Fruit fly (Drosophila melanogaster): Measurements from ENCODE around the gene Trx2.

Trx2 gene

DNA sequence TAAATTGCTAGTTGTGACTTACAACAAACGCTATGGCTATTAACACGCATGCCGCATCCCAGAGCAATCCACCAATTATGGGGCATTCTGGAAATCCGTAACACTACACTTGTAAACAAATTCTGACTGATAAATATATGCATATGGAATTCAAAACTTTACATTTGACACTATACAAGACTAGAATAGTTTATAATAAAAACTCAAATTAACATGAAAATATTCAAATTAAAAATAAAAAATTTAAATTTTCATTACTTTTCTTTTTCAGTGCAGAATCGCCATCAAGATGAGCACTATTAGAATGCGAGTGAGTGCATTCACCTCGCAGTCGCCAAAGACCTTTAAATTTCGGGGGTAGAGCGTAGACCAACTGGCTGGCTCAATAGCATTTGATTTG, 27.0 kb upstream of the Trx2 start:
- no peak for TF ChIP-seq Doc3 (GFP tag; IDR thresholded peaks at IDR 0.05; ENCODE audit: partially characterized antibody)
- peak; percentile 32; the same call in 1 of the 2 replicates for TF ChIP-seq CG4404 (GFP tag; IDR thresholded peaks at IDR 0.05)
- no peak for TF ChIP-seq CG11247 (GFP tag; IDR thresholded peaks at IDR 0.05)
- peak; percentile 49 for TF ChIP-seq Spps (tag; optimal IDR thresholded peaks at IDR 0.05)
- TF ChIP-seq bsh (GFP tag; optimal IDR thresholded peaks at IDR 0.05): peak in 1 of 2 experiments; percentile 53
- peak; percentile 46 for TF ChIP-seq CG12391 (tag; optimal IDR thresholded peaks at IDR 0.05)
- no peak for TF ChIP-seq Sry-δ (GFP tag; optimal IDR thresholded peaks at IDR 0.05)
- TF ChIP-seq Sry-β (GFP tag; optimal IDR thresholded peaks at IDR 0.05): no peak
- TF ChIP-seq bowl (GFP tag; IDR thresholded peaks at IDR 0.05): no peak
- TF ChIP-seq CG31441 (GFP tag; IDR thresholded peaks at IDR 0.05): peak; percentile 62
- TF ChIP-seq Jarid2 (GFP tag; optimal IDR thresholded peaks at IDR 0.05): no peak
- no peak for TF ChIP-seq Ets97D (GFP tag; optimal IDR thresholded peaks at IDR 0.05)
- no peak for TF ChIP-seq CG13287 (GFP tag; IDR thresholded peaks at IDR 0.05; ENCODE audit: partially characterized antibody)
- no peak for TF ChIP-seq CG12155 (GFP tag; optimal IDR thresholded peaks at IDR 0.05)
- peak; percentile 73 for TF ChIP-seq Xrp1 (GFP tag; IDR thresholded peaks at IDR 0.05)
- TF ChIP-seq ken (GFP tag; IDR thresholded peaks at IDR 0.05): no peak
- TF ChIP-seq rib (GFP tag; IDR thresholded peaks at IDR 0.05): no peak
- TF ChIP-seq CG15696 (tag; optimal IDR thresholded peaks at IDR 0.05): peak; percentile 64
- TF ChIP-seq BtbVII (GFP tag; optimal IDR thresholded peaks at IDR 0.05): no peak
- peak; percentile 77 for TF ChIP-seq CG10979 (tag; optimal IDR thresholded peaks at IDR 0.05)
- peak; percentile 32 for TF ChIP-seq D19A (tag; optimal IDR thresholded peaks at IDR 0.05)
- no peak for TF ChIP-seq org-1 (GFP tag; optimal IDR thresholded peaks at IDR 0.05)
- peak; percentile 55 for TF ChIP-seq phol (tag; optimal IDR thresholded peaks at IDR 0.05)
- TF ChIP-seq otp (GFP tag; IDR thresholded peaks at IDR 0.05): no peak
- TF ChIP-seq kay (GFP tag; optimal IDR thresholded peaks at IDR 0.05): no peak
- TF ChIP-seq fu2 (GFP tag; optimal IDR thresholded peaks at IDR 0.05): no peak
- TF ChIP-seq ac (GFP tag; optimal IDR thresholded peaks at IDR 0.05): no peak
- TF ChIP-seq CG18262 (tag; optimal IDR thresholded peaks at IDR 0.05): peak; percentile 79
- TF ChIP-seq scrt (GFP tag; optimal IDR thresholded peaks at IDR 0.05): no peak
- TF ChIP-seq CG9727 (GFP tag; optimal IDR thresholded peaks at IDR 0.05): peak; percentile 60
- no peak for TF ChIP-seq Abd-B (GFP tag; optimal IDR thresholded peaks at IDR 0.05)
- no peak for TF ChIP-seq CG4820 (GFP tag; optimal IDR thresholded peaks at IDR 0.05)
- TF ChIP-seq dmrt11E (tag; optimal IDR thresholded peaks at IDR 0.05): peak; percentile 67
- TF ChIP-seq Nf-YB (GFP tag; optimal IDR thresholded peaks at IDR 0.05): peak; percentile 35
- peak; percentile 5 for TF ChIP-seq nerfin-1 (tag; optimal IDR thresholded peaks at IDR 0.05)
- TF ChIP-seq tll (GFP tag; optimal IDR thresholded peaks at IDR 0.05): no peak
- 0 out of 3 replicates have a peak, but pooled peaks have one; percentile 22 for TF ChIP-seq ci (GFP tag; IDR thresholded peaks at IDR 0.05)
- peak; percentile 1 for TF ChIP-seq CG8290 (GFP tag; optimal IDR thresholded peaks at IDR 0.05)
- TF ChIP-seq CG8290 (tag; optimal IDR thresholded peaks at IDR 0.05): no peak
- no peak for TF ChIP-seq CG10462 (GFP tag; optimal IDR thresholded peaks at IDR 0.05)
- TF ChIP-seq Stat92E (GFP tag; optimal IDR thresholded peaks at IDR 0.05): no peak
- peak; percentile 32 for TF ChIP-seq dmrt99B (tag; optimal IDR thresholded peaks at IDR 0.05)
- TF ChIP-seq Usf (GFP tag; optimal IDR thresholded peaks at IDR 0.05): no peak
- no peak for TF ChIP-seq sob (GFP tag; IDR thresholded peaks at IDR 0.05)
- TF ChIP-seq CG14441 (GFP tag; IDR thresholded peaks at IDR 0.05): no peak
- no peak for TF ChIP-seq emc (GFP tag; optimal IDR thresholded peaks at IDR 0.05)
- peak; percentile 39 for TF ChIP-seq CG7839 (tag; optimal IDR thresholded peaks at IDR 0.05)
- TF ChIP-seq CoRest (tag; optimal IDR thresholded peaks at IDR 0.05): peak; percentile 8
- no peak for TF ChIP-seq CG31224 (GFP tag; IDR thresholded peaks at IDR 0.05)
- no peak for TF ChIP-seq Adf1 (GFP tag; IDR thresholded peaks at IDR 0.05)
- no peak for TF ChIP-seq CG4707 (GFP tag; optimal IDR thresholded peaks at IDR 0.05)
